Worm (Caenorhabditis elegans): ENCODE data around the gene K08D8.4.
"Not testable (repeated sequence)": the region's sequence is repeated elsewhere in the genome, so short reads cannot be mapped to it uniquely, and the experiment has no call there.

The K08D8.4 gene

ce11 chrIV:12876558-12876957 lies 33.2 kb downstream of the K08D8.4 start:
- TF ChIP-seq skn-1 (tag; optimal IDR thresholded peaks at IDR 0.05) (no peak), fos-1 (tag; optimal IDR thresholded peaks at IDR 0.05) (peak; percentile 85), sma-3 (GFP tag; optimal IDR thresholded peaks at IDR 0.05) (no peak), sma-9 (GFP tag; optimal IDR thresholded peaks at IDR 0.05) (peak; percentile 31), sma-9 (tag; optimal IDR thresholded peaks at IDR 0.05) (no peak)

- not testable (repeated sequence) for TF ChIP-seq lin-39 (tag; optimal IDR thresholded peaks at IDR 0.05); Y55F3AM.14 (GFP tag; optimal IDR thresholded peaks at IDR 0.05); ztf-4 (tag; optimal IDR thresholded peaks at IDR 0.05)
Measured at ce11 chrIV:12875260-12875659, 34.5 kb downstream of the K08D8.4 start, which contains the start of gene ZK896.1. ZK896.1 (minus strand) TSS chrIV:12875360.

- no peak for TF ChIP-seq ceh-82 (tag; optimal IDR thresholded peaks at IDR 0.05)
- peak; percentile 9 for TF ChIP-seq fos-1 (tag; optimal IDR thresholded peaks at IDR 0.05)
Measured at ce11 chrIV:12871445-12871947, 38.3 kb downstream of the K08D8.4 start, which contains the start of gene clec-187. clec-187 (minus strand) TSS chrIV:12871495.

- TF ChIP-seq lsy-2 (tag; optimal IDR thresholded peaks at IDR 0.05) (no peak), unc-39 (tag; optimal IDR thresholded peaks at IDR 0.05) (no peak), nhr-25 (tag; optimal IDR thresholded peaks at IDR 0.05) (no peak), sma-3 (GFP tag; optimal IDR thresholded peaks at IDR 0.05) (no peak), unc-62 (GFP tag; optimal IDR thresholded peaks at IDR 0.05) (no peak), ama-1 (optimal IDR thresholded peaks at IDR 0.05) (no peak), crh-2 (tag; optimal IDR thresholded peaks at IDR 0.05) (no peak), nhr-77 (tag; optimal IDR thresholded peaks at IDR 0.05) (no peak), ztf-4 (tag; optimal IDR thresholded peaks at IDR 0.05) (no peak), R02D3.7 (tag; optimal IDR thresholded peaks at IDR 0.05) (no peak), ztf-1 (GFP tag; conservative IDR thresholded peaks at IDR 0.05) (no peak), lin-11 (tag; optimal IDR thresholded peaks at IDR 0.05) (no peak), skn-1 (tag; optimal IDR thresholded peaks at IDR 0.05) (no peak), nhr-10 (tag; optimal IDR thresholded peaks at IDR 0.05) (no peak), nhr-237 (tag; optimal IDR thresholded peaks at IDR 0.05) (no peak), nhr-129 (tag; optimal IDR thresholded peaks at IDR 0.05) (no peak), dmd-4 (tag; optimal IDR thresholded peaks at IDR 0.05) (no peak), unc-55 (GFP tag; optimal IDR thresholded peaks at IDR 0.05) (no peak), mbf-1 (tag; optimal IDR thresholded peaks at IDR 0.05) (no peak)
Measured at ce11 chrIV:12870315-12870714, 39.5 kb downstream of the K08D8.4 start.

- TF ChIP-seq elt-3 (tag; optimal IDR thresholded peaks at IDR 0.05) (no peak), snpc-4 (tag; optimal IDR thresholded peaks at IDR 0.05) (peak; percentile 28)
Measured at ce11 chrIV:12869812-12870211, 40.0 kb downstream of the K08D8.4 start.

ce11 chrIV:12869383-12869782 lies 40.4 kb downstream of the K08D8.4 start:
- no peak for TF ChIP-seq ceh-82 (tag; optimal IDR thresholded peaks at IDR 0.05)
- TF ChIP-seq ztf-11 (tag; optimal IDR thresholded peaks at IDR 0.05) = no peak
- no peak for TF ChIP-seq mbf-1 (tag; optimal IDR thresholded peaks at IDR 0.05)

ce11 chrIV:12865884-12866283 lies 43.9 kb downstream of the K08D8.4 start, which contains the start of gene clec-186:
clec-186 (plus strand) TSS chrIV:12866109.
- peak; percentile 54 for TF ChIP-seq sma-9 (GFP tag; optimal IDR thresholded peaks at IDR 0.05)
- no peak for TF ChIP-seq sma-9 (tag; optimal IDR thresholded peaks at IDR 0.05)
- no peak for TF ChIP-seq elt-3 (tag; optimal IDR thresholded peaks at IDR 0.05)
- TF ChIP-seq ztf-1 (GFP tag; conservative IDR thresholded peaks at IDR 0.05) = no peak
- TF ChIP-seq fos-1 (tag; optimal IDR thresholded peaks at IDR 0.05) = peak; percentile 91
- TF ChIP-seq crh-2 (tag; optimal IDR thresholded peaks at IDR 0.05) = peak; percentile 21

- TF ChIP-seq gmeb-1 (tag; optimal IDR thresholded peaks at IDR 0.05) (no peak), sma-3 (GFP tag; optimal IDR thresholded peaks at IDR 0.05) (no peak), nhr-6 (tag; optimal IDR thresholded peaks at IDR 0.05) (no peak), peb-1 (tag; optimal IDR thresholded peaks at IDR 0.05) (no peak), nhr-25 (tag; optimal IDR thresholded peaks at IDR 0.05) (no peak), unc-62 (GFP tag; optimal IDR thresholded peaks at IDR 0.05) (no peak)
Measured at ce11 chrIV:12859797-12860196, 50.0 kb downstream of the K08D8.4 start, which contains the start of gene gcy-18. gcy-18 (plus strand) TSS chrIV:12860097.

All from whole organism, L2 larva.